Fruit fly (Drosophila melanogaster) whole organism, pupa: ENCODE results near the gene Dcr-1.

ENCODE experiments used
- CG14655 ChIP-seq: fragments of 200-800 bp; sonication (Bioruptor generic); optimal IDR thresholded peaks from 3 replicates; lab custom pipeline; 2017; ENCODE audit warnings: mild to moderate bottlenecking, missing biosample characterization, missing genetic modification reagents, missing genetic modification characterization
- CG17806 ChIP-seq: fragments of 200-800 bp; sonication (Bioruptor generic); optimal IDR thresholded peaks from 2 replicates; lab custom pipeline; 2018; ENCODE audit warnings: missing biosample characterization, mild to moderate bottlenecking, missing genetic modification characterization, moderate library complexity
- CG8159 ChIP-seq: fragments of 200-800 bp; sonication (Bioruptor generic); optimal IDR thresholded peaks from 3 replicates; lab custom pipeline; 2018; ENCODE audit warnings: missing biosample characterization, mild to moderate bottlenecking, missing genetic modification characterization, moderate library complexity
- D1 ChIP-seq: fragments of 200-800 bp; sonication (Bioruptor generic); optimal IDR thresholded peaks from 2 replicates; lab custom pipeline; 2018; ENCODE audit warnings: missing biosample characterization, mild to moderate bottlenecking, missing genetic modification characterization, moderate library complexity
- EcR ChIP-seq: fragments of 200-800 bp; sonication (Bioruptor generic); optimal IDR thresholded peaks from 3 replicates; lab custom pipeline; 2019; ENCODE audit warnings: missing biosample characterization, missing genetic modification characterization, mild to moderate bottlenecking, moderate library complexity, missing genetic modification reagents
- Ets98B ChIP-seq: fragments of 200-800 bp; sonication (Bioruptor generic); IDR thresholded peaks from 2 replicates; pipeline ENCODE4 v1.3.6; 2022; ENCODE audit warnings: missing biosample characterization, missing genetic modification characterization
- Pif1A ChIP-seq: fragments of 200-800 bp; sonication (Bioruptor generic); optimal IDR thresholded peaks from 3 replicates; lab custom pipeline; 2016; ENCODE audit warnings: missing biosample characterization, missing genetic modification characterization
- gl ChIP-seq: fragments of 200-800 bp; sonication (Bioruptor generic); optimal IDR thresholded peaks from 2 replicates; lab custom pipeline; 2018; ENCODE audit warnings: missing biosample characterization, mild to moderate bottlenecking, missing genetic modification characterization

DNA sequence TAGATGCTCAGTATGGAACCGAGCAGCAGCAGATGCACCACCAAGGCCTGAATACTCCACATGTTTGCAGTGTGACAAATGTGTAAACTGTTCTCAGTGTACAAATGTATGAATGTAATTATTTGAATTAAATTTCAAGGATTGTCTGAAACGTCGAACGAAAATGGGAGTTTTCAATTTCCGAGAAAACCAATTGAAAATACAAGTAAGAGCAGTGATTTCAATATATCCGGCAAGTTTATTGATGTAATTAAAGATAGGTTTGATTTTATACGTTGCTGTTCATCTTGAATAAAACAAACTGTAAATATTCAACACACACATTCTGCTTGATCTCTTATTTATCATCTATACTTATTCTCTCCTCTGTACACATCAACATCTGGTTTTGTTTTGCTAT lies 30.2 kb downstream of the Dcr-1 start, which contains the start of gene CG4907:
- no peak for TF ChIP-seq EcR (GFP tag; lab: Kevin White, UChicago)
- TF ChIP-seq D1 (tag; lab: Kevin White, UChicago): no peak
- no peak for TF ChIP-seq CG14655 (GFP tag; lab: Kevin White, UChicago)
- TF ChIP-seq Pif1A (GFP tag; lab: Kevin White, UChicago): no peak
- TF ChIP-seq CG17806 (tag; lab: Kevin White, UChicago): no peak
- no peak for TF ChIP-seq CG8159
- TF ChIP-seq gl: no peak
- no peak for TF ChIP-seq Ets98B (GFP tag; lab: Robert Waterston, UW)
